Fruit fly (Drosophila melanogaster): ENCODE results near the gene COX5BL.

Gene COX5BL

dm6 chr2L:6526996-6527395 is 32.2 kb upstream of the COX5BL start (continued):
- TF ChIP-seq abd-A (tag; optimal IDR thresholded peaks at IDR 0.05) (no peak), CG1603 (tag; optimal IDR thresholded peaks at IDR 0.05) (no peak), da (GFP tag; optimal IDR thresholded peaks at IDR 0.05) (no peak), mld (GFP tag; IDR thresholded peaks at IDR 0.05; ENCODE audit: partially characterized antibody) (no peak), Atf3 (GFP tag; optimal IDR thresholded peaks at IDR 0.05) (no peak), dati (GFP tag; IDR thresholded peaks at IDR 0.05) (no peak), Fer3 (tag; optimal IDR thresholded peaks at IDR 0.05) (no peak), slou (GFP tag; optimal IDR thresholded peaks at IDR 0.05) (no peak), dpn (GFP tag; optimal IDR thresholded peaks at IDR 0.05) (peak in 1 of 2 experiments; percentile 7), CG32532 (GFP tag; IDR thresholded peaks at IDR 0.05) (peak; percentile 39), Spps (tag; optimal IDR thresholded peaks at IDR 0.05) (no peak), CG14050 (GFP tag; IDR thresholded peaks at IDR 0.05) (no peak), CG2199 (GFP tag; IDR thresholded peaks at IDR 0.05) (peak; percentile 91), CG7271 (tag; optimal IDR thresholded peaks at IDR 0.05) (no peak), Trl (optimal IDR thresholded peaks at IDR 0.05) (no peak), Trl (GFP tag; optimal IDR thresholded peaks at IDR 0.05) (peak; percentile 3), Adf1 (GFP tag; IDR thresholded peaks at IDR 0.05) (no peak), CG11247 (GFP tag; IDR thresholded peaks at IDR 0.05) (no peak), CG11695 (GFP tag; IDR thresholded peaks at IDR 0.05) (no peak), Hr39 (optimal IDR thresholded peaks at IDR 0.05) (no peak), crp (GFP tag; optimal IDR thresholded peaks at IDR 0.05) (no peak), pho (GFP tag; optimal IDR thresholded peaks at IDR 0.05) (peak; percentile 31), ken (GFP tag; IDR thresholded peaks at IDR 0.05) (no peak), D (optimal IDR thresholded peaks at IDR 0.05) (no peak), D (GFP tag; optimal IDR thresholded peaks at IDR 0.05) (no peak), maf-S (GFP tag; optimal IDR thresholded peaks at IDR 0.05) (no peak), CG9437 (GFP tag; optimal IDR thresholded peaks at IDR 0.05) (peak; percentile 49), p53 (GFP tag; optimal IDR thresholded peaks at IDR 0.05) (no peak), repo (GFP tag; optimal IDR thresholded peaks at IDR 0.05) (no peak), pros (GFP tag; optimal IDR thresholded peaks at IDR 0.05) (no peak), Scr (GFP tag; IDR thresholded peaks at IDR 0.05; ENCODE audit: partially characterized antibody) (no peak; the same call in 1 of the 2 replicates), CG18476 (GFP tag; optimal IDR thresholded peaks at IDR 0.05) (no peak), CG13287 (GFP tag; IDR thresholded peaks at IDR 0.05; ENCODE audit: partially characterized antibody) (peak; percentile 50; the same call in 1 of the 2 replicates), YL-1 (GFP tag; optimal IDR thresholded peaks at IDR 0.05) (no peak), Bgb (GFP tag; IDR thresholded peaks at IDR 0.05; ENCODE audit: partially characterized antibody) (peak; percentile 88), Hr3 (GFP tag; optimal IDR thresholded peaks at IDR 0.05) (no peak), Bdp1 (GFP tag; optimal IDR thresholded peaks at IDR 0.05) (no peak), CG14860 (GFP tag; IDR thresholded peaks at IDR 0.05; ENCODE audit: partially characterized antibody) (no peak), gce (GFP tag; IDR thresholded peaks at IDR 0.05) (no peak), aop (GFP tag; IDR thresholded peaks at IDR 0.05) (no peak), CG2678 (tag; optimal IDR thresholded peaks at IDR 0.05) (no peak), CG16863 (GFP tag; optimal IDR thresholded peaks at IDR 0.05) (no peak), Dref (GFP tag; IDR thresholded peaks at IDR 0.05) (no peak), Hsf (GFP tag; optimal IDR thresholded peaks at IDR 0.05) (peak; percentile 17), ro (GFP tag; IDR thresholded peaks at IDR 0.05) (no peak), CG13894 (tag; optimal IDR thresholded peaks at IDR 0.05) (peak; percentile 12), CG11093 (GFP tag; IDR thresholded peaks at IDR 0.05) (no peak), Side (GFP tag; optimal IDR thresholded peaks at IDR 0.05) (no peak), Xbp1 (GFP tag; optimal IDR thresholded peaks at IDR 0.05) (peak; percentile 42), CG4730 (GFP tag; IDR thresholded peaks at IDR 0.05) (no peak), Ssrp (tag; optimal IDR thresholded peaks at IDR 0.05) (no peak), insv (GFP tag; optimal IDR thresholded peaks at IDR 0.05) (peak in 1 of 2 experiments; percentile 57), CG5953 (GFP tag; IDR thresholded peaks at IDR 0.05) (no peak)
